Worm (Caenorhabditis elegans): ENCODE results near the gene clec-38.

- TF ChIP-seq pha-4 (tag; optimal IDR thresholded peaks at IDR 0.05) = no peak
- TF ChIP-seq unc-130 (GFP tag; optimal IDR thresholded peaks at IDR 0.05) = no peak
Observed at ce11 chrV:16749473-16749872, 14.1 kb upstream of the clec-38 start.
